Fruit fly (Drosophila melanogaster): ENCODE data around the gene CG13862.

DNA sequence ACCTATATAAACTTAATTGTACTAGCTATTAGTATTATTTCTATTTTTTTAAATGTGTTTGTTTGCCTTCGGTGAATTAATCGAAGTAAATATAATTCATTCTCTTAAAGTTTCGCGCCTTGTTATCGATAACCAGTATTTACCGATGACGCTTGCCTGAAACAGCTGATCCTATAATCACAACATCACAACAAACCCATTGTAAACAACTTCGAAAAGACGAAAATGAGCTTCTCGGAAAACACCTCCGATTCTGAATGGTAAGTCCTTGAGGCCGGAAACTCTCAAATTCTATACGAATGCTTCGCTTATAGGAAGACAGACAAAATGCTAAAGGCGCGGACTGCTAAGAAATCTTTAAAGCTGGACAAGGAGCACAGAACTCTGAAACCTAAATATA is 48.2 kb downstream of the CG13862 start, which contains the start of gene CG34149:
- no peak for TF ChIP-seq CG11762 (GFP tag; optimal IDR thresholded peaks at IDR 0.05; ENCODE audit: insufficient read depth)
- peak; percentile 82 for TF ChIP-seq fkh (GFP tag; optimal IDR thresholded peaks at IDR 0.05)
- TF ChIP-seq pdm3 (GFP tag; optimal IDR thresholded peaks at IDR 0.05): no peak
- TF ChIP-seq CG16779 (tag; optimal IDR thresholded peaks at IDR 0.05): no peak
- no peak for TF ChIP-seq Smox (GFP tag; optimal IDR thresholded peaks at IDR 0.05)

Data from whole organism, prepupa.